Worm (Caenorhabditis elegans) whole organism, young adult: Measurements from ENCODE around the gene F15G9.5.

ENCODE experiments used
- B0336.3 ChIP-seq: fragments of 200-800 bp; sonication (Bioruptor generic); IDR thresholded peaks from 2 replicates; pipeline ENCODE4 v1.3.6; 2022; ENCODE audit warnings: missing genetic modification characterization, missing compliant biosample characterization
- atf-7 ChIP-seq: sonication (generic microtip); optimal IDR thresholded peaks from 2 replicates; lab custom pipeline; 2017; ENCODE audit warnings: mild to moderate bottlenecking, missing genetic modification characterization, missing compliant biosample characterization
- bed-1 ChIP-seq: fragments of 200-800 bp; sonication (Bioruptor generic); IDR thresholded peaks from 2 replicates; pipeline ENCODE4 v1.3.6; 2022; ENCODE audit warnings: missing genetic modification reagents, missing genetic modification characterization, missing compliant biosample characterization
- egl-44 ChIP-seq: fragments of 200-800 bp; sonication (Bioruptor generic); IDR thresholded peaks from 2 replicates; pipeline ENCODE4 v1.3.6; 2022; ENCODE audit warnings: missing genetic modification reagents, missing genetic modification characterization, missing compliant biosample characterization
- hmg-20 ChIP-seq: fragments of 200-800 bp; sonication (Bioruptor generic); IDR thresholded peaks from 2 replicates; pipeline ENCODE4 v1.3.6; 2022; ENCODE audit warnings: missing genetic modification reagents, missing genetic modification characterization, missing compliant biosample characterization
- rec-8 ChIP-seq, 2 experiments: sonication (generic microtip); optimal IDR thresholded peaks; 2 replicates each; lab custom pipeline; 2016; ENCODE audit warnings: mild to moderate bottlenecking in 2 of 2, missing genetic modification characterization in 2 of 2, missing genetic modification reagents in 2 of 2, missing genotype in 2 of 2, missing biosample characterization in 1 of 2, missing compliant biosample characterization in 1 of 2, moderate library complexity in 1 of 2

- TF ChIP-seq atf-7 (tag; lab: Kevin White, UChicago), result no peak
- TF ChIP-seq B0336.3 (GFP tag; lab: Robert Waterston, UW), result no peak
- no peak for TF ChIP-seq bed-1 (GFP tag; lab: Robert Waterston, UW)
- no peak for TF ChIP-seq egl-44
- TF ChIP-seq hmg-20 (GFP tag; lab: Robert Waterston, UW), result no peak
- no peak for TF ChIP-seq rec-8 (tag; optimal IDR thresholded peaks at IDR 0.05; lab: Kevin White, UChicago)
Observed at ce11 chrX:9774323-9774722, 36.6 kb upstream of the F15G9.5 start, which contains the start of gene T09B9.4.
